Worm (Caenorhabditis elegans): Measurements from ENCODE around the gene lsm-1.

Gene lsm-1

ce11 chrII:11089356-11089755 lies 37.4 kb upstream of the lsm-1 start, which contains the start of gene unc-53:
Gene unc-53 (minus strand): TSS chrII:11089456.
- TF ChIP-seq fos-1 (tag; optimal IDR thresholded peaks at IDR 0.05) (no peak), lin-39 (tag; optimal IDR thresholded peaks at IDR 0.05) (no peak), ama-1 (optimal IDR thresholded peaks at IDR 0.05) (no peak), tbx-2 (tag; optimal IDR thresholded peaks at IDR 0.05) (no peak), mml-1 (tag; optimal IDR thresholded peaks at IDR 0.05) (no peak), egl-5 (tag; optimal IDR thresholded peaks at IDR 0.05) (no peak), snpc-4 (tag; optimal IDR thresholded peaks at IDR 0.05) (no peak), ceh-28 (tag; optimal IDR thresholded peaks at IDR 0.05) (no peak), fkh-2 (tag; optimal IDR thresholded peaks at IDR 0.05) (no peak), elt-3 (tag; optimal IDR thresholded peaks at IDR 0.05) (no peak), R02D3.7 (tag; optimal IDR thresholded peaks at IDR 0.05) (no peak), egl-27 (tag; optimal IDR thresholded peaks at IDR 0.05) (no peak), pha-4 (tag; optimal IDR thresholded peaks at IDR 0.05) (no peak), hmg-11 (tag; optimal IDR thresholded peaks at IDR 0.05) (no peak), nhr-77 (tag; optimal IDR thresholded peaks at IDR 0.05) (no peak), nhr-25 (tag; optimal IDR thresholded peaks at IDR 0.05) (no peak)

- TF ChIP-seq ceh-28 (tag; optimal IDR thresholded peaks at IDR 0.05) (no peak), elt-1 (tag; optimal IDR thresholded peaks at IDR 0.05) (no peak), fkh-10 (GFP tag; optimal IDR thresholded peaks at IDR 0.05) (peak; percentile 22), sea-2 (GFP tag; optimal IDR thresholded peaks at IDR 0.05) (no peak), nhr-67 (tag; optimal IDR thresholded peaks at IDR 0.05) (no peak), zag-1 (tag; optimal IDR thresholded peaks at IDR 0.05) (no peak), nhr-25 (tag; optimal IDR thresholded peaks at IDR 0.05) (no peak), nhr-12 (tag; optimal IDR thresholded peaks at IDR 0.05) (no peak), nfya-1 (tag; optimal IDR thresholded peaks at IDR 0.05; ENCODE audit: insufficient read depth) (peak; percentile 16), nhr-43 (tag; optimal IDR thresholded peaks at IDR 0.05; ENCODE audit: poor library complexity, severe bottlenecking) (no peak), unc-62 (GFP tag; optimal IDR thresholded peaks at IDR 0.05) (no peak), lsy-12 (tag; optimal IDR thresholded peaks at IDR 0.05) (no peak), lin-39 (tag; optimal IDR thresholded peaks at IDR 0.05) (no peak), elt-3 (tag; optimal IDR thresholded peaks at IDR 0.05) (no peak)
Measured at ce11 chrII:11091577-11091976, 35.2 kb upstream of the lsm-1 start.

- TF ChIP-seq nfya-1 (tag; optimal IDR thresholded peaks at IDR 0.05; ENCODE audit: insufficient read depth) (no peak), nhr-76 (tag; optimal IDR thresholded peaks at IDR 0.05) (no peak), egl-5 (tag; optimal IDR thresholded peaks at IDR 0.05) (no peak), lsy-12 (tag; optimal IDR thresholded peaks at IDR 0.05) (no peak), aly-2 (tag; optimal IDR thresholded peaks at IDR 0.05) (no peak), R02D3.7 (tag; optimal IDR thresholded peaks at IDR 0.05) (no peak), mdl-1 (tag; optimal IDR thresholded peaks at IDR 0.05) (no peak), elt-2 (tag; optimal IDR thresholded peaks at IDR 0.05) (no peak), unc-62 (GFP tag; optimal IDR thresholded peaks at IDR 0.05) (no peak), elt-1 (tag; optimal IDR thresholded peaks at IDR 0.05) (no peak), pqm-1 (tag; optimal IDR thresholded peaks at IDR 0.05) (no peak), nhr-237 (tag; optimal IDR thresholded peaks at IDR 0.05) (no peak), ceh-16 (tag; optimal IDR thresholded peaks at IDR 0.05) (no peak), hmg-11 (tag; optimal IDR thresholded peaks at IDR 0.05) (no peak), unc-39 (tag; optimal IDR thresholded peaks at IDR 0.05) (no peak), nhr-28 (tag; optimal IDR thresholded peaks at IDR 0.05) (no peak)
Measured at ce11 chrII:11092413-11092812, 34.3 kb upstream of the lsm-1 start, which contains the start of gene rpl-42. Gene rpl-42 (plus strand): TSS chrII:11092713.

ce11 chrII:11094431-11094830 lies 32.3 kb upstream of the lsm-1 start:
- no peak for TF ChIP-seq nhr-43 (tag; optimal IDR thresholded peaks at IDR 0.05; ENCODE audit: poor library complexity, severe bottlenecking)
- TF ChIP-seq tbx-2 (tag; optimal IDR thresholded peaks at IDR 0.05), result no peak
- TF ChIP-seq nhr-237 (tag; optimal IDR thresholded peaks at IDR 0.05), result no peak
- TF ChIP-seq elt-1 (tag; optimal IDR thresholded peaks at IDR 0.05), result no peak
- no peak for TF ChIP-seq hmg-11 (tag; optimal IDR thresholded peaks at IDR 0.05)
- TF ChIP-seq unc-62 (GFP tag; optimal IDR thresholded peaks at IDR 0.05), result no peak
- no peak for TF ChIP-seq mdl-1 (tag; optimal IDR thresholded peaks at IDR 0.05)
- no peak for TF ChIP-seq lsy-12 (tag; optimal IDR thresholded peaks at IDR 0.05)
- TF ChIP-seq pha-4 (tag; optimal IDR thresholded peaks at IDR 0.05), result no peak
- TF ChIP-seq elt-3 (tag; optimal IDR thresholded peaks at IDR 0.05), result no peak
- no peak for TF ChIP-seq ceh-9 (tag; optimal IDR thresholded peaks at IDR 0.05)
- TF ChIP-seq nhr-25 (tag; optimal IDR thresholded peaks at IDR 0.05), result no peak
